Worm (Caenorhabditis elegans): Measurements from ENCODE around the gene C35B1.2.

C35B1.2 gene

ce11 chrIV:4093087-4093486, 7.1 kb downstream of the C35B1.2 start:
- no peak for TF ChIP-seq pax-1 (tag; optimal IDR thresholded peaks at IDR 0.05)
- TF ChIP-seq unc-55 (GFP tag; optimal IDR thresholded peaks at IDR 0.05) = peak; percentile 8
- TF ChIP-seq ceh-31 (tag; optimal IDR thresholded peaks at IDR 0.05) = peak; percentile 66
- TF ChIP-seq hlh-30 (tag; optimal IDR thresholded peaks at IDR 0.05; ENCODE audit: insufficient read depth) = no peak
- TF ChIP-seq unc-42 (tag; optimal IDR thresholded peaks at IDR 0.05) = peak; percentile 17
- TF ChIP-seq nfya-1 (tag; optimal IDR thresholded peaks at IDR 0.05) = peak; percentile 74
- peak; percentile 73 for TF ChIP-seq ceh-18 (tag; optimal IDR thresholded peaks at IDR 0.05)
- no peak for TF ChIP-seq lim-6 (tag; optimal IDR thresholded peaks at IDR 0.05)
- peak; percentile 27 for TF ChIP-seq ceh-34 (tag; optimal IDR thresholded peaks at IDR 0.05)
- TF ChIP-seq syd-9 (tag; optimal IDR thresholded peaks at IDR 0.05) = no peak
- TF ChIP-seq ceh-48 (tag; optimal IDR thresholded peaks at IDR 0.05) = peak; percentile 22
- peak; percentile 20 for TF ChIP-seq F13H6.1 (tag; optimal IDR thresholded peaks at IDR 0.05)
- TF ChIP-seq tbx-2 (tag; optimal IDR thresholded peaks at IDR 0.05) = peak; percentile 29
- TF ChIP-seq dve-1 (tag; optimal IDR thresholded peaks at IDR 0.05) = peak; percentile 21
- peak; percentile 37 for TF ChIP-seq C08G9.2 (tag; optimal IDR thresholded peaks at IDR 0.05)
- TF ChIP-seq ceh-2 (tag; optimal IDR thresholded peaks at IDR 0.05) = peak; percentile 17

ce11 chrIV:4094364-4094763, 8.4 kb downstream of the C35B1.2 start:
- TF ChIP-seq madf-2 (tag; optimal IDR thresholded peaks at IDR 0.05) (no peak), ceh-22 (tag; optimal IDR thresholded peaks at IDR 0.05) (no peak), ref-2 (tag; optimal IDR thresholded peaks at IDR 0.05) (no peak), hlh-15 (tag; optimal IDR thresholded peaks at IDR 0.05) (no peak), Y22D7AL.16 (tag; optimal IDR thresholded peaks at IDR 0.05) (no peak), ceh-34 (tag; optimal IDR thresholded peaks at IDR 0.05) (no peak)

DNA sequence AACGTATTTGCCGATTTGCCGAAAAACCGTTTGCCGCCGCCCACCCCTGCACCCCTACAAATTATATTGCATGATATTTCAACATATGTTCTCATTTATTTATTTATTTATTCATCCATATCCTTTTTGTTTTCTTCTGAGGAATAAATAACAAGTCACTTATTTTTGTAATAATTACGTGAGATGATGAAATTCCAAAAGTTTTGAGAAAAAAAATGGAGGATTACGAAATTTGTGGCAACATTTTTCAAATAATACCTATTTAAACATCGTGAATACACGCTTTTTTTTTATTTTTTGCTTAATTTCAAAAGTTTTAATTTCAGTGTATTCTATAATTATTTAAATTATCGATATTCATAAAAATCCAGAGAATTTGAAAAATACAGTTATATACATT, 10.9 kb downstream of the C35B1.2 start:
- TF ChIP-seq ceh-31 (tag; optimal IDR thresholded peaks at IDR 0.05) = no peak
- no peak for TF ChIP-seq ceh-2 (tag; optimal IDR thresholded peaks at IDR 0.05)
- TF ChIP-seq eyg-1 (tag; optimal IDR thresholded peaks at IDR 0.05) = no peak
- TF ChIP-seq ceh-45 (GFP tag; IDR thresholded peaks at IDR 0.05) = no peak
- no peak for TF ChIP-seq madf-2 (tag; optimal IDR thresholded peaks at IDR 0.05)
- no peak for TF ChIP-seq hlh-30 (tag; optimal IDR thresholded peaks at IDR 0.05; ENCODE audit: insufficient read depth)
- no peak for TF ChIP-seq unc-86 (tag; optimal IDR thresholded peaks at IDR 0.05)
- no peak for TF ChIP-seq ceh-18 (tag; optimal IDR thresholded peaks at IDR 0.05)
- no peak for TF ChIP-seq lin-11 (tag; optimal IDR thresholded peaks at IDR 0.05)
- no peak for TF ChIP-seq K09A11.1 (tag; optimal IDR thresholded peaks at IDR 0.05; ENCODE audit: insufficient read depth)
- no peak for TF ChIP-seq pat-9 (tag; optimal IDR thresholded peaks at IDR 0.05)
- no peak for TF ChIP-seq nhr-232 (tag; optimal IDR thresholded peaks at IDR 0.05)

- TF ChIP-seq che-1 (tag; optimal IDR thresholded peaks at IDR 0.05) = no peak
- no peak for TF ChIP-seq pqm-1 (tag; optimal IDR thresholded peaks at IDR 0.05)
- TF ChIP-seq unc-86 (tag; optimal IDR thresholded peaks at IDR 0.05) = no peak
- no peak for TF ChIP-seq hlh-8 (tag; optimal IDR thresholded peaks at IDR 0.05)
- TF ChIP-seq zip-5 (tag; optimal IDR thresholded peaks at IDR 0.05) = no peak
- no peak for TF ChIP-seq sdc-2 (tag; optimal IDR thresholded peaks at IDR 0.05)
- TF ChIP-seq ceh-19 (GFP tag; optimal IDR thresholded peaks at IDR 0.05) = no peak
- no peak for TF ChIP-seq C08G9.2 (tag; optimal IDR thresholded peaks at IDR 0.05)
- no peak for TF ChIP-seq ceh-18 (tag; optimal IDR thresholded peaks at IDR 0.05)
- no peak for TF ChIP-seq T23F11.4 (GFP tag; optimal IDR thresholded peaks at IDR 0.05)
- no peak for TF ChIP-seq F13H6.1 (tag; optimal IDR thresholded peaks at IDR 0.05)
- TF ChIP-seq hlh-6 (tag; optimal IDR thresholded peaks at IDR 0.05) = no peak
- TF ChIP-seq ahr-1 (tag; optimal IDR thresholded peaks at IDR 0.05) = no peak
- no peak for TF ChIP-seq syd-9 (tag; optimal IDR thresholded peaks at IDR 0.05)
- TF ChIP-seq unc-3 (GFP tag; conservative IDR thresholded peaks at IDR 0.05) = no peak
- TF ChIP-seq unc-3 (tag; optimal IDR thresholded peaks at IDR 0.05) = no peak
These were observed 13.8 kb downstream of the C35B1.2 start for ce11 chrIV:4099773-4100172.
